Fruit fly (Drosophila melanogaster): ENCODE data around the gene CG5664.

Gene CG5664

dm6 chr3L:21479636-21480035 is 38.5 kb upstream of the CG5664 start (continued):
- peak; percentile 92 for TF ChIP-seq ci (GFP tag; IDR thresholded peaks at IDR 0.05)
- TF ChIP-seq tll (GFP tag; optimal IDR thresholded peaks at IDR 0.05): peak in 1 of 2 experiments; percentile 43
- peak; percentile 57 for TF ChIP-seq Mes4 (GFP tag; optimal IDR thresholded peaks at IDR 0.05)
- TF ChIP-seq sens (GFP tag): peak; percentile 90
- peak; percentile 50 for TF ChIP-seq Neu2 (GFP tag; optimal IDR thresholded peaks at IDR 0.05; ENCODE audit: borderline replicate concordance)
- no peak for TF ChIP-seq Dll (GFP tag; IDR thresholded peaks at IDR 0.05; ENCODE audit: partially characterized antibody)
- no peak for TF ChIP-seq mld (GFP tag; IDR thresholded peaks at IDR 0.05; ENCODE audit: partially characterized antibody)
- TF ChIP-seq Hey (tag; optimal IDR thresholded peaks at IDR 0.05): peak; percentile 36
- no peak for TF ChIP-seq prd (optimal IDR thresholded peaks at IDR 0.05)
- peak; percentile 32; the same call in 1 of the 3 replicates for TF ChIP-seq prd (GFP tag; IDR thresholded peaks at IDR 0.05)
- no peak for TF ChIP-seq CG16815 (GFP tag; optimal IDR thresholded peaks at IDR 0.05)
- TF ChIP-seq TFAM (GFP tag; optimal IDR thresholded peaks at IDR 0.05): peak; percentile 0
- TF ChIP-seq CG14050 (GFP tag; IDR thresholded peaks at IDR 0.05): peak; percentile 16; the same call in 1 of the 3 replicates
- peak; percentile 47 for TF ChIP-seq nerfin-1 (tag; optimal IDR thresholded peaks at IDR 0.05)
- TF ChIP-seq CG6765 (GFP tag; optimal IDR thresholded peaks at IDR 0.05): peak; percentile 11
- TF ChIP-seq CG10431 (GFP tag; optimal IDR thresholded peaks at IDR 0.05): peak; percentile 73
- TF ChIP-seq CG17328 (GFP tag; IDR thresholded peaks at IDR 0.05): peak; percentile 78
- peak; percentile 49 for TF ChIP-seq CG8388 (GFP tag; optimal IDR thresholded peaks at IDR 0.05)
- no peak for TF ChIP-seq Dip2 (GFP tag; IDR thresholded peaks at IDR 0.05)
- peak; percentile 63; the same call in 1 of the 2 replicates for TF ChIP-seq HLH3B (GFP tag; IDR thresholded peaks at IDR 0.05)
- TF ChIP-seq HLH4C (GFP tag; IDR thresholded peaks at IDR 0.05; ENCODE audit: partially characterized antibody): no peak
- peak; percentile 41 for TF ChIP-seq H2.0 (GFP tag; IDR thresholded peaks at IDR 0.05)
- TF ChIP-seq crol (GFP tag; IDR thresholded peaks at IDR 0.05): peak; percentile 72
- TF ChIP-seq Myb (GFP tag; optimal IDR thresholded peaks at IDR 0.05): no peak
- peak; percentile 50 for TF ChIP-seq CG1529 (GFP tag; optimal IDR thresholded peaks at IDR 0.05)
- peak; percentile 63 for TF ChIP-seq Asciz (GFP tag; optimal IDR thresholded peaks at IDR 0.05)
- no peak for TF ChIP-seq shn (GFP tag; optimal IDR thresholded peaks at IDR 0.05)
- peak; percentile 63 for TF ChIP-seq CG6813 (GFP tag; optimal IDR thresholded peaks at IDR 0.05)
- TF ChIP-seq CG31388 (GFP tag; optimal IDR thresholded peaks at IDR 0.05): no peak
- TF ChIP-seq lab (GFP tag; optimal IDR thresholded peaks at IDR 0.05): peak; percentile 63
- peak; percentile 49 for TF ChIP-seq CG10979 (tag; optimal IDR thresholded peaks at IDR 0.05)
- TF ChIP-seq CG8290 (GFP tag; optimal IDR thresholded peaks at IDR 0.05): no peak
- TF ChIP-seq CG8290 (tag; optimal IDR thresholded peaks at IDR 0.05): peak in 1 of 2 experiments; percentile 24
- TF ChIP-seq CG17186 (GFP tag; optimal IDR thresholded peaks at IDR 0.05): peak; percentile 51
- TF ChIP-seq CG17385 (GFP tag; optimal IDR thresholded peaks at IDR 0.05): peak; percentile 53
- no peak for TF ChIP-seq gfzf (GFP tag; optimal IDR thresholded peaks at IDR 0.05)
- TF ChIP-seq Meics (GFP tag; optimal IDR thresholded peaks at IDR 0.05): peak; percentile 35
- TF ChIP-seq fd3F (GFP tag; optimal IDR thresholded peaks at IDR 0.05): no peak
- TF ChIP-seq vvl (GFP tag; IDR thresholded peaks at IDR 0.05): peak; percentile 96
- TF ChIP-seq grn (GFP tag; optimal IDR thresholded peaks at IDR 0.05): peak; percentile 13
- TF ChIP-seq CG12071 (GFP tag; optimal IDR thresholded peaks at IDR 0.05): peak; percentile 76
- peak; percentile 48 for TF ChIP-seq CG5180 (GFP tag; optimal IDR thresholded peaks at IDR 0.05)
- TF ChIP-seq CG3163 (GFP tag; optimal IDR thresholded peaks at IDR 0.05): peak; percentile 63
- TF ChIP-seq Pdp1 (GFP tag; optimal IDR thresholded peaks at IDR 0.05): peak in 1 of 2 experiments; percentile 8
- TF ChIP-seq CkIIα-i1 (GFP tag; IDR thresholded peaks at IDR 0.05): no peak
- TF ChIP-seq CG8478 (optimal IDR thresholded peaks at IDR 0.05): peak; percentile 91
- TF ChIP-seq ems (GFP tag; optimal IDR thresholded peaks at IDR 0.05): no peak
- peak; percentile 18 for TF ChIP-seq Kr (GFP tag; optimal IDR thresholded peaks at IDR 0.05)
- 0 out of 2 replicates have a peak, but pooled peaks have one; percentile 14 for TF ChIP-seq sim (GFP tag; IDR thresholded peaks at IDR 0.05)
- TF ChIP-seq scrt (GFP tag; optimal IDR thresholded peaks at IDR 0.05): peak; percentile 60
- peak; percentile 56 for TF ChIP-seq CG31365 (tag; optimal IDR thresholded peaks at IDR 0.05)
